Worm (Caenorhabditis elegans): ENCODE data around the gene Y82E9BR.3.
"Not testable (repeated sequence)": the region's sequence is repeated elsewhere in the genome, so short reads cannot be mapped to it uniquely, and the experiment has no call there.

DNA sequence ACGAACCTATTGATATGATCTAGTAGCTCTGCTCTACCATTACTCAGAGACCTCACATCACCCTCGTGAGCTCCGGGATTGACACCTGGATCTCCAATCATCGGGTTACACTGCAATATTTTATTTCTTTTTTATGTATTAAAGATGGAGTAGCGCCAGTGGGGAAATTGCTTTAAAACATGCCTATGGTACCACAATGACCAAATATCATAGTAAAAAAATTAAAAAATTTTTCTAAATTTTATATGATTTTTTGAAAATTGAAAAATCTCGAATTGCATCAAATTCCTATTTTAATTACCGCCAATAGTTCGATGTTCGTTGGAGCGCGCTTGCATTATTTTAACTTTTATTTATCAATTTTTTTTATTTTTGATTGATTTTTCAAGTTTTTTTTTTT is 41.1 kb upstream of the Y82E9BR.3 start, which contains the start of gene pals-40:
- not testable (repeated sequence) for TF ChIP-seq F13C5.2 (tag; optimal IDR thresholded peaks at IDR 0.05); ets-7 (tag; optimal IDR thresholded peaks at IDR 0.05); ama-1 (optimal IDR thresholded peaks at IDR 0.05); tbx-11 (GFP tag; IDR thresholded peaks at IDR 0.05); hnd-1 (tag; optimal IDR thresholded peaks at IDR 0.05)

Data from whole organism, early embryonic.